Worm (Caenorhabditis elegans) whole organism, late embryonic: ENCODE data around the gene npl-10.

ENCODE experiments used
- T23F11.4 ChIP-seq: fragments of 200-800 bp; sonication (Bioruptor generic); optimal IDR thresholded peaks from 2 replicates; lab custom pipeline; 2018; ENCODE audit warnings: mild to moderate bottlenecking, missing genetic modification characterization, missing compliant biosample characterization
- elt-2 ChIP-seq: sonication (generic microtip); optimal IDR thresholded peaks from 2 replicates; lab custom pipeline; 2016; ENCODE audit warnings: missing genetic modification reagents, missing genetic modification characterization, missing compliant biosample characterization
- nfya-1 ChIP-seq: sonication (generic microtip); optimal IDR thresholded peaks from 2 replicates; lab custom pipeline; 2017; ENCODE audit warnings: missing genetic modification characterization, mild to moderate bottlenecking, missing compliant biosample characterization, antibody characterized with exemption, moderate library complexity
- pax-1 ChIP-seq: fragments of 150-350 bp; optimal IDR thresholded peaks from 2 replicates; lab custom pipeline; 2014; ENCODE audit warnings: missing biosample characterization, missing genetic modification characterization
- pha-4 ChIP-seq: fragments of 150-350 bp; optimal IDR thresholded peaks from 2 replicates; lab custom pipeline; 2018; ENCODE audit warnings: missing biosample characterization, missing genetic modification reagents, missing genetic modification characterization
- tbx-7 ChIP-seq: sonication (generic microtip); optimal IDR thresholded peaks from 2 replicates; lab custom pipeline; 2016; ENCODE audit warnings: missing genotype, missing genetic modification characterization, missing compliant biosample characterization
- ttx-3 ChIP-seq: sonication (generic microtip); optimal IDR thresholded peaks from 2 replicates; lab custom pipeline; 2016; ENCODE audit warnings: missing genetic modification reagents, missing genetic modification characterization, missing compliant biosample characterization
- unc-3 ChIP-seq, 2 experiments: fragments of 200-800 bp in 1 of 2; sonication (Bioruptor generic) in 1 of 2; sonication (generic microtip) in 1 of 2; conservative IDR thresholded peaks in 1 of 2; optimal IDR thresholded peaks in 1 of 2; 2 replicates each; pipeline versions ENCODE4 v1.3.6 to Lab custom; 2016 to 2022; ENCODE audit warnings: missing compliant biosample characterization in 2 of 2, missing genetic modification characterization in 2 of 2, missing genetic modification reagents in 1 of 2

ce11 chrIII:3906481-3906880, 29.2 kb downstream of the npl-10 start:
- TF ChIP-seq unc-3 (GFP tag; conservative IDR thresholded peaks at IDR 0.05; lab: Robert Waterston, UW): no peak
- no peak for TF ChIP-seq unc-3 (tag; optimal IDR thresholded peaks at IDR 0.05; lab: Kevin White, UChicago)
- TF ChIP-seq pha-4: no peak
- no peak for TF ChIP-seq nfya-1 (tag; lab: Kevin White, UChicago)
- no peak for TF ChIP-seq elt-2 (tag; lab: Kevin White, UChicago)
- TF ChIP-seq T23F11.4: no peak
- no peak for TF ChIP-seq tbx-7
- no peak for TF ChIP-seq pax-1 (tag; lab: Kevin White, UChicago)
- no peak for TF ChIP-seq ttx-3 (tag; lab: Kevin White, UChicago)
